Fruit fly (Drosophila melanogaster): ENCODE results near the gene Bruce.

- TF ChIP-seq psq (optimal IDR thresholded peaks at IDR 0.05) (no peak), Myc (optimal IDR thresholded peaks at IDR 0.05) (no peak)
Measured at dm6 chr3R:10369799-10370198, 38.6 kb upstream of the Bruce start.

Data from Kc167 (cell line).